Fruit fly (Drosophila melanogaster) S2 (cell line): ENCODE data around the gene SCaMC.

Experiments used
- CG8478 ChIP-seq: fragments of >200 bp; optimal IDR thresholded peaks from 2 replicates; lab custom pipeline; 2018
- CTCF ChIP-seq, 2 experiments: fragments of >200 bp; optimal IDR thresholded peaks; 2 replicates each; lab custom pipeline; 2018

DNA sequence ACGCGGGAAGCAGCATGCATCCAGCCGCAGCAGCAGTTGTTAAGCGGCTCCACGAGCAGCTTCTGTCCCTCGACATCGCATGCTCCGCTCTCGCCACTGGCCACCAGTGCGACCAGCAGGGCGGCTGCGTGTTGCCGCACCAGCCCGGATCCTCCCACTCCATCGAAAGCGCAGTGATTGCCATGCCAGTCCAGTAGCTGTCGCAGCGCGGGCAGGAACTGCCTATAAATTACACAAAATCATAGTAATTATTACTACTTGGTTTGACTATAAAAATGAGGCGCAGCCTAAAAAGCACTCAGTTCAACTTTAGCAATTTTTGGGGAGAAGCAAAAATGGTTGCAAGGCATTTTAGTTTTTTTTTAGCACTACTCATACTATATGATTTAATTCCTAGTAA is 18.8 kb downstream of the SCaMC start, which contains the start of gene Obp69a:
- TF ChIP-seq CG8478 (lab: Kevin White, UChicago) (no peak), CTCF (optimal IDR thresholded peaks at IDR 0.05; lab: Kevin White, UChicago) (no peak)
